Fruit fly (Drosophila melanogaster): Measurements from ENCODE around the gene Trs33.

Trs33 gene

DNA sequence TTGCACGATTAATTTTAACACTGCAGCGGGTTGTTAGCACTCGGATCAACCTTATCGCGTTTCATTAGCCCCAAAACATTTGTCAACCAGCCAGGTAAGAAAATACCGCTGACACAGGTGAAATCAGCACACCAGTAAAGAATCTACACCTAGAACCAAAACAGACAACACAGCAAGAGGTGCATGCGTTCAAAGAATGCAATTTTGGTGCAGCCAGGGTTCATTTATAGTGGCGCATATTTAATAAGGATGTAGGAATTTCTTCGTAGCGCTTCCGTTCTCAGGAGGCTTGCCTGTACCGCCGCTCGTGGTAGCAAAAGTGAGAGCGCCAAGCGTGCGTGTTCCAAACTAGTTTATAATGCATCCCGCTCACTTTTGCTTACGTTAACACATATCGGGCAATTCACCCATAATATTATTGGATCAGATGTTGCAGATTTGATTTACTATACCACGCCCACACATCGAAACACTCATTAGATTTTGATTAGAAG, 8.3 kb downstream of the Trs33 start (continued):
- 0 out of 2 replicates have a peak, but pooled peaks have one; percentile 25 for TF ChIP-seq CG10366 (GFP tag; IDR thresholded peaks at IDR 0.05)
- peak; percentile 10 for TF ChIP-seq pnt (GFP tag; optimal IDR thresholded peaks at IDR 0.05)
- no peak for TF ChIP-seq CG8388 (GFP tag; optimal IDR thresholded peaks at IDR 0.05)
- TF ChIP-seq Dp (GFP tag; optimal IDR thresholded peaks at IDR 0.05), result no peak
- TF ChIP-seq CG14014 (GFP tag; IDR thresholded peaks at IDR 0.05), result no peak
- no peak for TF ChIP-seq CG18599 (GFP tag; optimal IDR thresholded peaks at IDR 0.05)
- no peak for TF ChIP-seq luna (GFP tag; optimal IDR thresholded peaks at IDR 0.05)
- TF ChIP-seq CG8359 (GFP tag; optimal IDR thresholded peaks at IDR 0.05; ENCODE audit: borderline replicate concordance), result no peak
- TF ChIP-seq al (GFP tag; IDR thresholded peaks at IDR 0.05), result 0 out of 2 replicates have a peak, but pooled peaks have one; percentile 7
- TF ChIP-seq trh (GFP tag; optimal IDR thresholded peaks at IDR 0.05), result no peak
- no peak for TF ChIP-seq CG8281 (tag; optimal IDR thresholded peaks at IDR 0.05)
- TF ChIP-seq zfh1 (GFP tag; IDR thresholded peaks at IDR 0.05), result no peak
- TF ChIP-seq gcm (GFP tag; optimal IDR thresholded peaks at IDR 0.05), result no peak
- no peak for TF ChIP-seq HLH4C (GFP tag; IDR thresholded peaks at IDR 0.05; ENCODE audit: partially characterized antibody)
- no peak for TF ChIP-seq phol (tag; optimal IDR thresholded peaks at IDR 0.05)
- no peak for TF ChIP-seq Mad (GFP tag; optimal IDR thresholded peaks at IDR 0.05)
- peak in 1 of 2 experiments; percentile 4 for TF ChIP-seq Pdp1 (GFP tag; optimal IDR thresholded peaks at IDR 0.05)
- no peak for TF ChIP-seq amos (GFP tag; IDR thresholded peaks at IDR 0.05; ENCODE audit: partially characterized antibody)
- TF ChIP-seq pb (GFP tag; optimal IDR thresholded peaks at IDR 0.05), result no peak
- TF ChIP-seq HmgD (GFP tag; optimal IDR thresholded peaks at IDR 0.05), result no peak
- TF ChIP-seq Camta (GFP tag; optimal IDR thresholded peaks at IDR 0.05), result no peak
- TF ChIP-seq CG3065 (GFP tag; optimal IDR thresholded peaks at IDR 0.05), result no peak
- TF ChIP-seq CG3838 (GFP tag; optimal IDR thresholded peaks at IDR 0.05), result no peak
- no peak for TF ChIP-seq sc (optimal IDR thresholded peaks at IDR 0.05)
- TF ChIP-seq sc (GFP tag; optimal IDR thresholded peaks at IDR 0.05), result no peak
- no peak for TF ChIP-seq Eip74EF (GFP tag; optimal IDR thresholded peaks at IDR 0.05)
- no peak for TF ChIP-seq bbx (GFP tag; IDR thresholded peaks at IDR 0.05; ENCODE audit: partially characterized antibody)
- peak; percentile 34; the same call in 1 of the 2 replicates for TF ChIP-seq esg (GFP tag; conservative IDR thresholded peaks at IDR 0.05)
- no peak for TF ChIP-seq sr (GFP tag; IDR thresholded peaks at IDR 0.05)
- no peak for TF ChIP-seq Adf1 (GFP tag; IDR thresholded peaks at IDR 0.05)
- TF ChIP-seq CG7839 (tag; optimal IDR thresholded peaks at IDR 0.05), result no peak
- no peak for TF ChIP-seq CG18619 (GFP tag; optimal IDR thresholded peaks at IDR 0.05)
- no peak for TF ChIP-seq slou (GFP tag; optimal IDR thresholded peaks at IDR 0.05)
- no peak for TF ChIP-seq zf30C (GFP tag; optimal IDR thresholded peaks at IDR 0.05)
- peak; percentile 9; the same call in 2 of the 4 replicates for TF ChIP-seq Gug (GFP tag; IDR thresholded peaks at IDR 0.05)
- no peak for TF ChIP-seq vfl (GFP tag; optimal IDR thresholded peaks at IDR 0.05)
- TF ChIP-seq CG2889 (GFP tag; IDR thresholded peaks at IDR 0.05), result no peak
- TF ChIP-seq onecut (GFP tag; IDR thresholded peaks at IDR 0.05), result no peak
- no peak for TF ChIP-seq gce (GFP tag; IDR thresholded peaks at IDR 0.05)
- no peak for TF ChIP-seq CG5953 (GFP tag; IDR thresholded peaks at IDR 0.05)
- 0 out of 2 replicates have a peak, but pooled peaks have one; percentile 32 for TF ChIP-seq Xrp1 (GFP tag; IDR thresholded peaks at IDR 0.05)
- no peak for TF ChIP-seq CG6689 (GFP tag; IDR thresholded peaks at IDR 0.05)
- no peak for TF ChIP-seq CG6254 (GFP tag; optimal IDR thresholded peaks at IDR 0.05)
- TF ChIP-seq bcd (GFP tag; optimal IDR thresholded peaks at IDR 0.05), result no peak
- TF ChIP-seq CG14667 (GFP tag; IDR thresholded peaks at IDR 0.05), result peak; percentile 34; the same call in 1 of the 2 replicates
- TF ChIP-seq CG17612 (GFP tag; IDR thresholded peaks at IDR 0.05), result no peak
- no peak for TF ChIP-seq pzg (GFP tag; optimal IDR thresholded peaks at IDR 0.05)
- peak; percentile 40 for TF ChIP-seq Med (GFP tag)
- no peak for TF ChIP-seq CG2199 (GFP tag; IDR thresholded peaks at IDR 0.05)
- no peak for TF ChIP-seq hkb (optimal IDR thresholded peaks at IDR 0.05)
- TF ChIP-seq hkb (GFP tag; IDR thresholded peaks at IDR 0.05), result 0 out of 2 replicates have a peak, but pooled peaks have one; percentile 23

All from whole organism, embryonic.